Fruit fly (Drosophila melanogaster) whole organism, embryonic: ENCODE data around the gene GstT4.
A peak's percentile ranks its signal among the peaks of the same experiment; 100 is the strongest.

Experiments used
- Abd-B ChIP-seq: fragments of 200-800 bp; sonication (Bioruptor generic); optimal IDR thresholded peaks from 2 replicates; lab custom pipeline; 2018; ENCODE audit warnings: missing biosample characterization, mild to moderate bottlenecking, missing genetic modification characterization, moderate library complexity
- Atf6 ChIP-seq: fragments of 200-800 bp; sonication (Bioruptor generic); IDR thresholded peaks from 2 replicates; pipeline ENCODE4 v1.3.6; 2022; ENCODE audit warnings: missing biosample characterization, missing genetic modification characterization
- B-H2 ChIP-seq: fragments of 200-800 bp; sonication (Bioruptor generic); optimal IDR thresholded peaks from 2 replicates; lab custom pipeline; 2018; ENCODE audit warnings: missing biosample characterization, mild to moderate bottlenecking, missing genetic modification characterization
- CG10321 ChIP-seq: fragments of 200-800 bp; sonication (Bioruptor generic); IDR thresholded peaks from 2 replicates; pipeline ENCODE4 v1.3.6; 2022; ENCODE audit warnings: missing biosample characterization, missing genetic modification characterization
- CG11093 ChIP-seq: fragments of 200-800 bp; sonication (Bioruptor generic); IDR thresholded peaks from 3 replicates; pipeline ENCODE4 v1.3.6; 2022; ENCODE audit warnings: missing biosample characterization, missing genetic modification characterization
- CG11696 ChIP-seq: fragments of 200-800 bp; sonication (Bioruptor generic); IDR thresholded peaks from 2 replicates; pipeline ENCODE4 v1.3.6; 2022; ENCODE audit warnings: missing biosample characterization, missing genetic modification characterization
- CG12104 ChIP-seq: fragments of 200-800 bp; sonication (Bioruptor generic); optimal IDR thresholded peaks from 3 replicates; lab custom pipeline; 2016; ENCODE audit warnings: missing biosample characterization, missing genetic modification characterization
- CG12299 ChIP-seq: fragments of 200-800 bp; sonication (Bioruptor generic); optimal IDR thresholded peaks from 2 replicates; lab custom pipeline; 2018; ENCODE audit warnings: missing biosample characterization, mild to moderate bottlenecking, missing genetic modification characterization
- CG12391 ChIP-seq: fragments of 200-800 bp; sonication (Bioruptor generic); optimal IDR thresholded peaks from 3 replicates; lab custom pipeline; 2018; ENCODE audit warnings: missing biosample characterization, mild to moderate bottlenecking, missing genetic modification characterization, moderate library complexity
- CG14860 ChIP-seq: fragments of 200-800 bp; sonication (Bioruptor generic); IDR thresholded peaks from 3 replicates; pipeline ENCODE4 v1.3.6; 2022; ENCODE audit warnings: missing biosample characterization, missing genetic modification characterization; ENCODE audit not compliant: partially characterized antibody
- CG1602 ChIP-seq: fragments of 200-800 bp; sonication (Bioruptor generic); optimal IDR thresholded peaks from 3 replicates; lab custom pipeline; 2016; ENCODE audit warnings: missing biosample characterization, missing genetic modification characterization
- CG16779 ChIP-seq: fragments of 200-800 bp; sonication (Bioruptor generic); IDR thresholded peaks from 2 replicates; pipeline ENCODE4 v1.3.6; 2022; ENCODE audit warnings: missing biosample characterization, missing genetic modification characterization
- CG17186 ChIP-seq: fragments of 200-800 bp; sonication (Bioruptor generic); optimal IDR thresholded peaks from 3 replicates; lab custom pipeline; 2017; ENCODE audit warnings: missing biosample characterization, missing genetic modification reagents, missing genetic modification characterization
- CG2889 ChIP-seq: fragments of 200-800 bp; sonication (Bioruptor generic); IDR thresholded peaks from 3 replicates; pipeline ENCODE4 v1.3.6; 2022; ENCODE audit warnings: missing biosample characterization, missing genetic modification characterization
- CG5180 ChIP-seq: fragments of 200-800 bp; sonication (Bioruptor generic); optimal IDR thresholded peaks from 3 replicates; lab custom pipeline; 2017; ENCODE audit warnings: missing biosample characterization, missing genetic modification characterization, mild to moderate bottlenecking, moderate library complexity, missing genetic modification reagents
- CG6175 ChIP-seq: fragments of 200-800 bp; sonication (Bioruptor generic); IDR thresholded peaks from 3 replicates; pipeline ENCODE4 v1.3.6; 2022; ENCODE audit warnings: missing biosample characterization, missing genetic modification characterization
- CG7357 ChIP-seq: fragments of 200-800 bp; sonication (Bioruptor generic); IDR thresholded peaks from 3 replicates; pipeline ENCODE4 v1.3.6; 2022; ENCODE audit warnings: missing biosample characterization, missing genetic modification characterization
- CG8388 ChIP-seq: fragments of 200-800 bp; sonication (Bioruptor generic); optimal IDR thresholded peaks from 2 replicates; lab custom pipeline; 2019; ENCODE audit warnings: missing biosample characterization, mild to moderate bottlenecking, missing genetic modification characterization, moderate library complexity
- Doc3 ChIP-seq: fragments of 200-800 bp; sonication (Bioruptor generic); IDR thresholded peaks from 3 replicates; pipeline ENCODE4 v1.3.6; 2022; ENCODE audit warnings: missing biosample characterization, missing genetic modification characterization; ENCODE audit not compliant: partially characterized antibody
- Eip74EF ChIP-seq, 2 experiments: fragments of 200-800 bp in 1 of 2; fragments of >200 bp in 1 of 2; sonication (Bioruptor generic) in 1 of 2; optimal IDR thresholded peaks; 2 replicates each; lab custom pipeline; 2017 to 2019; ENCODE audit warnings: missing biosample characterization in 2 of 2, missing genetic modification characterization in 2 of 2, mild to moderate bottlenecking in 1 of 2, moderate library complexity in 1 of 2
- Fer2 ChIP-seq: fragments of 200-800 bp; sonication (Bioruptor generic); optimal IDR thresholded peaks from 2 replicates; lab custom pipeline; 2018; ENCODE audit warnings: missing biosample characterization, mild to moderate bottlenecking, missing genetic modification characterization, moderate library complexity
- GATAe ChIP-seq: fragments of 200-800 bp; sonication (Bioruptor generic); conservative IDR thresholded peaks from 2 replicates; pipeline ENCODE4 v1.3.6; 2022; ENCODE audit warnings: missing biosample characterization, missing genetic modification characterization
- Hey ChIP-seq: fragments of 200-800 bp; sonication (Bioruptor generic); optimal IDR thresholded peaks from 3 replicates; lab custom pipeline; 2018; ENCODE audit warnings: missing biosample characterization, mild to moderate bottlenecking, missing genetic modification characterization
- Hr51 ChIP-seq, 2 experiments: fragments of 200-800 bp; sonication (Bioruptor generic); optimal IDR thresholded peaks; 2 replicates in 1 of 2; 3 replicates in 1 of 2; lab custom pipeline; 2016 to 2018; ENCODE audit warnings: missing biosample characterization in 2 of 2, missing genetic modification characterization in 2 of 2, mild to moderate bottlenecking in 1 of 2, moderate library complexity in 1 of 2
- Sox102F ChIP-seq: fragments of 200-800 bp; sonication (Bioruptor generic); optimal IDR thresholded peaks from 2 replicates; lab custom pipeline; 2018; ENCODE audit warnings: missing biosample characterization, mild to moderate bottlenecking, missing genetic modification characterization, moderate library complexity
- Xbp1 ChIP-seq: fragments of 200-800 bp; sonication (Bioruptor generic); optimal IDR thresholded peaks from 3 replicates; lab custom pipeline; 2016; ENCODE audit warnings: missing biosample characterization, mild to moderate bottlenecking, missing genetic modification characterization
- aop ChIP-seq: fragments of 200-800 bp; sonication (Bioruptor generic); IDR thresholded peaks from 2 replicates; pipeline ENCODE4 v1.3.6; 2022; ENCODE audit warnings: missing biosample characterization, missing genetic modification characterization
- cwo ChIP-seq: fragments of 200-800 bp; sonication (Bioruptor generic); optimal IDR thresholded peaks from 3 replicates; lab custom pipeline; 2017; ENCODE audit warnings: missing biosample characterization, missing genetic modification characterization, mild to moderate bottlenecking, moderate library complexity, missing genetic modification reagents
- dimm ChIP-seq: fragments of 200-800 bp; sonication (Bioruptor generic); IDR thresholded peaks from 2 replicates; pipeline ENCODE4 v1.3.6; 2022; ENCODE audit warnings: missing biosample characterization, missing genetic modification characterization
- emc ChIP-seq: fragments of 200-800 bp; sonication (Bioruptor generic); optimal IDR thresholded peaks from 2 replicates; lab custom pipeline; 2016; ENCODE audit warnings: missing biosample characterization, missing genetic modification characterization
- exex ChIP-seq: fragments of 200-800 bp; sonication (Bioruptor generic); optimal IDR thresholded peaks from 4 replicates; lab custom pipeline; 2018; ENCODE audit warnings: missing biosample characterization, mild to moderate bottlenecking, missing genetic modification characterization, moderate library complexity
- fd102C ChIP-seq: fragments of 200-800 bp; sonication (Bioruptor generic); optimal IDR thresholded peaks from 2 replicates; lab custom pipeline; 2018; ENCODE audit warnings: missing biosample characterization, mild to moderate bottlenecking, missing genetic modification characterization, moderate library complexity
- gce ChIP-seq: fragments of 200-800 bp; sonication (Bioruptor generic); IDR thresholded peaks from 3 replicates; pipeline ENCODE4 v1.3.6; 2022; ENCODE audit warnings: missing biosample characterization, missing genetic modification characterization
- her ChIP-seq: fragments of 200-800 bp; sonication (Bioruptor generic); optimal IDR thresholded peaks from 2 replicates; lab custom pipeline; 2016; ENCODE audit warnings: missing biosample characterization, missing genetic modification characterization
- hkb ChIP-seq, 2 experiments: fragments of 200-800 bp in 1 of 2; fragments of >200 bp in 1 of 2; sonication (Bioruptor generic) in 1 of 2; IDR thresholded peaks in 1 of 2; optimal IDR thresholded peaks in 1 of 2; 2 replicates each; pipeline versions ENCODE4 v1.3.6 to Lab custom; 2017 to 2022; ENCODE audit warnings: missing biosample characterization in 1 of 2, missing genetic modification characterization in 1 of 2
- hth ChIP-seq: fragments of >200 bp; optimal IDR thresholded peaks from 2 replicates; lab custom pipeline; 2017; ENCODE audit warnings: inconsistent platforms
- knrl ChIP-seq: fragments of 200-800 bp; sonication (Bioruptor generic); IDR thresholded peaks from 3 replicates; pipeline ENCODE4 v1.3.6; 2022; ENCODE audit warnings: missing biosample characterization, missing genetic modification characterization; ENCODE audit not compliant: partially characterized antibody
- lmd ChIP-seq: fragments of 200-800 bp; sonication (Bioruptor generic); IDR thresholded peaks from 2 replicates; pipeline ENCODE4 v1.3.6; 2022; ENCODE audit warnings: missing biosample characterization, missing genetic modification characterization
- lola ChIP-seq, 3 experiments: fragments of >200 bp in 2 of 3; fragments of 200-800 bp in 1 of 3; sonication (Bioruptor generic) in 1 of 3; optimal IDR thresholded peaks; 2 replicates each; lab custom pipeline; 2017 to 2019; ENCODE audit warnings: missing biosample characterization in 3 of 3, missing genetic modification characterization in 3 of 3, mild to moderate bottlenecking in 1 of 3, moderate library complexity in 1 of 3
- maf-S ChIP-seq: fragments of 200-800 bp; sonication (Bioruptor generic); optimal IDR thresholded peaks from 2 replicates; lab custom pipeline; 2016; ENCODE audit warnings: missing biosample characterization, missing genetic modification characterization
- nau ChIP-seq: fragments of 200-800 bp; sonication (Bioruptor generic); optimal IDR thresholded peaks from 3 replicates; lab custom pipeline; 2017; ENCODE audit warnings: missing biosample characterization, mild to moderate bottlenecking, missing genetic modification characterization, missing genetic modification reagents
- onecut ChIP-seq: fragments of 200-800 bp; sonication (Bioruptor generic); IDR thresholded peaks from 2 replicates; pipeline ENCODE4 v1.3.6; 2022; ENCODE audit warnings: missing biosample characterization, missing genetic modification characterization
- pho ChIP-seq: fragments of 200-800 bp; sonication (Bioruptor generic); optimal IDR thresholded peaks from 2 replicates; lab custom pipeline; 2016; ENCODE audit warnings: missing biosample characterization, missing genetic modification characterization
- prd ChIP-seq, 3 experiments: fragments of >200 bp in 2 of 3; fragments of 200-800 bp in 1 of 3; sonication (Bioruptor generic) in 1 of 3; optimal IDR thresholded peaks in 2 of 3; IDR thresholded peaks in 1 of 3; 2 replicates in 2 of 3; 3 replicates in 1 of 3; pipeline versions ENCODE4 v1.3.6 to Lab custom; 2017 to 2022; ENCODE audit warnings: missing biosample characterization in 1 of 3, missing genetic modification characterization in 1 of 3
- ro ChIP-seq: fragments of 200-800 bp; sonication (Bioruptor generic); IDR thresholded peaks from 2 replicates; pipeline ENCODE4 v1.3.6; 2022; ENCODE audit warnings: missing biosample characterization, missing genetic modification characterization
- sima ChIP-seq: fragments of 200-800 bp; sonication (Bioruptor generic); optimal IDR thresholded peaks from 2 replicates; lab custom pipeline; 2016; ENCODE audit warnings: missing biosample characterization, missing genetic modification characterization
- tap ChIP-seq: fragments of 200-800 bp; optimal IDR thresholded peaks from 3 replicates; lab custom pipeline; 2019; ENCODE audit warnings: missing biosample characterization, mild to moderate bottlenecking, missing genetic modification characterization, moderate library complexity
- zfh1 ChIP-seq: fragments of 200-800 bp; sonication (Bioruptor generic); IDR thresholded peaks from 3 replicates; pipeline ENCODE4 v1.3.6; 2022; ENCODE audit warnings: missing biosample characterization, missing genetic modification characterization

GstT4 gene

DNA sequence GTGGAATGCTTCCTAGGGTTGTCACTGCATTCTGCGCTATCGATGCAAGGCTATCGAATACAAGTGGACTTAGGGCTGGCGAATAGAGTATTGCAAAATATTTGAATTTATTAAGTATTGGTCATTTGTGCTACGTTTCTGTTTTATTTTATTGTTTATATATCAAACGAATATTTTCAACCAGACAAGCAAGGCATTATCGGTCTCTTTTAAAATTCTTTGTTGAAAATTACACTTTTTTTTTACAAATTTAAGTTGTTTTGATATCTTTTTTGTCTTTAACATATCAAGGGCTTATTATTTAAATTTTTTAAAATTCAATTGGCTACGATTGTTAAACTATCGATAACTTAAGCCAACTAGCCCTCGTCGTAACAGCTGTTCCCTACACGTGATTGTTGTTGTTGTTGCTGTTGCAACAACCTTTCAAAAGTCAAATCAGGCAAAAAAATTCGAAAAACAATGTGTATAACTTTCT lies 17.1 kb upstream of the GstT4 start, which contains the start of the genes Ype and CG1662 (continued):
- no peak for TF ChIP-seq Eip74EF (GFP tag; optimal IDR thresholded peaks at IDR 0.05; lab: Kevin White, UChicago)
- TF ChIP-seq pho: peak; percentile 77
- peak; percentile 79 for TF ChIP-seq Xbp1 (GFP tag; lab: Kevin White, UChicago)
- TF ChIP-seq CG12299: peak; percentile 56
- peak; percentile 79 for TF ChIP-seq CG12104
- TF ChIP-seq Hr51 (GFP tag; optimal IDR thresholded peaks at IDR 0.05; lab: Kevin White, UChicago): peak; percentile 59 to 73
- peak; percentile 77 for TF ChIP-seq knrl (GFP tag; lab: Robert Waterston, UW)
- TF ChIP-seq tap (tag; lab: Kevin White, UChicago): peak; percentile 41
- TF ChIP-seq Doc3 (GFP tag; lab: Robert Waterston, UW): peak; percentile 63; the same call in 2 of the 3 replicates
- no peak for TF ChIP-seq Hey (tag; lab: Kevin White, UChicago)
- peak; percentile 65 for TF ChIP-seq Fer2 (tag; lab: Kevin White, UChicago)
- no peak for TF ChIP-seq hkb (optimal IDR thresholded peaks at IDR 0.05; lab: Kevin White, UChicago)
- peak; percentile 59 for TF ChIP-seq hkb (GFP tag; IDR thresholded peaks at IDR 0.05; lab: Robert Waterston, UW)
- peak; percentile 54 for TF ChIP-seq CG8388
- peak; percentile 67 for TF ChIP-seq Sox102F (GFP tag; lab: Kevin White, UChicago)
- TF ChIP-seq gce (GFP tag; lab: Robert Waterston, UW): no peak
- TF ChIP-seq sima (GFP tag; lab: Kevin White, UChicago): no peak
- no peak for TF ChIP-seq aop (GFP tag; lab: Robert Waterston, UW)
- peak; percentile 28 for TF ChIP-seq emc (GFP tag; lab: Kevin White, UChicago)
- peak; percentile 66; the same call in 2 of the 3 replicates for TF ChIP-seq CG14860
- TF ChIP-seq CG11093 (GFP tag; lab: Robert Waterston, UW): 0 out of 3 replicates have a peak, but pooled peaks have one; percentile 6
- TF ChIP-seq maf-S (GFP tag; lab: Kevin White, UChicago): peak; percentile 60
- TF ChIP-seq GATAe (GFP tag; lab: Robert Waterston, UW): no peak
- TF ChIP-seq onecut: peak; percentile 21; the same call in 1 of the 2 replicates
- TF ChIP-seq nau: peak; percentile 42
- no peak for TF ChIP-seq prd (optimal IDR thresholded peaks at IDR 0.05; lab: Kevin White, UChicago)
- TF ChIP-seq prd (GFP tag; IDR thresholded peaks at IDR 0.05; lab: Robert Waterston, UW): peak; percentile 72
- peak; percentile 81 for TF ChIP-seq B-H2 (GFP tag; lab: Kevin White, UChicago)
- TF ChIP-seq Abd-B: peak; percentile 77
- peak; percentile 62; the same call in 1 of the 3 replicates for TF ChIP-seq zfh1 (GFP tag; lab: Robert Waterston, UW)
- TF ChIP-seq CG2889: peak; percentile 50; the same call in 2 of the 3 replicates
- peak; percentile 38 for TF ChIP-seq CG5180 (GFP tag; lab: Kevin White, UChicago)
- TF ChIP-seq exex (tag; lab: Kevin White, UChicago): peak; percentile 27
- no peak for TF ChIP-seq dimm (GFP tag; lab: Robert Waterston, UW)
- no peak for TF ChIP-seq CG10321 (GFP tag; lab: Robert Waterston, UW)
- peak; percentile 53 for TF ChIP-seq CG17186
- no peak for TF ChIP-seq hth
- TF ChIP-seq CG6175 (GFP tag; lab: Robert Waterston, UW): no peak
- TF ChIP-seq CG12391 (tag; lab: Kevin White, UChicago): peak; percentile 87
- TF ChIP-seq Atf6: peak; percentile 75; the same call in 1 of the 2 replicates
- no peak; the same call in 1 of the 2 replicates for TF ChIP-seq CG11696
- TF ChIP-seq CG1602 (GFP tag; lab: Kevin White, UChicago): peak; percentile 77
- TF ChIP-seq lmd (GFP tag; lab: Robert Waterston, UW): peak; percentile 69
- peak in 1 of 3 experiments; percentile 76 for TF ChIP-seq lola (GFP tag; optimal IDR thresholded peaks at IDR 0.05; lab: Kevin White, UChicago)
- no peak for TF ChIP-seq CG16779 (GFP tag; lab: Robert Waterston, UW)
- no peak for TF ChIP-seq fd102C (GFP tag; lab: Kevin White, UChicago)
- TF ChIP-seq her (GFP tag; lab: Kevin White, UChicago): no peak
- no peak for TF ChIP-seq ro (GFP tag; lab: Robert Waterston, UW)
- TF ChIP-seq CG7357 (GFP tag; lab: Robert Waterston, UW): 0 out of 3 replicates have a peak, but pooled peaks have one; percentile 27
- TF ChIP-seq cwo (GFP tag; lab: Kevin White, UChicago): peak; percentile 86
